Fruit fly (Drosophila melanogaster): ENCODE data around the gene CG17470.

The CG17470 gene

dm6 chr2L:20674718-20675117, 31.7 kb upstream of the CG17470 start:
- TF ChIP-seq CG32121 (GFP tag; IDR thresholded peaks at IDR 0.05) (no peak), rn (GFP tag; IDR thresholded peaks at IDR 0.05) (no peak), CG10348 (GFP tag; IDR thresholded peaks at IDR 0.05) (no peak), Ets98B (GFP tag; IDR thresholded peaks at IDR 0.05) (no peak), CG13204 (GFP tag; optimal IDR thresholded peaks at IDR 0.05) (no peak), CG12605 (GFP tag; IDR thresholded peaks at IDR 0.05) (no peak), fd96Ca (GFP tag; IDR thresholded peaks at IDR 0.05) (no peak), CG8301 (tag; optimal IDR thresholded peaks at IDR 0.05) (no peak), CG15710 (tag; optimal IDR thresholded peaks at IDR 0.05) (no peak), Pif1A (GFP tag; optimal IDR thresholded peaks at IDR 0.05) (no peak), D1 (tag; optimal IDR thresholded peaks at IDR 0.05) (no peak), CG17806 (tag; optimal IDR thresholded peaks at IDR 0.05) (no peak)

- TF ChIP-seq CG8159 (tag; optimal IDR thresholded peaks at IDR 0.05): no peak
- TF ChIP-seq CG8301 (tag; optimal IDR thresholded peaks at IDR 0.05): no peak
- no peak for TF ChIP-seq rn (GFP tag; IDR thresholded peaks at IDR 0.05)
- no peak for TF ChIP-seq CG13204 (GFP tag; optimal IDR thresholded peaks at IDR 0.05)
- TF ChIP-seq Pif1B (GFP tag; optimal IDR thresholded peaks at IDR 0.05): no peak
- no peak for TF ChIP-seq CG12605 (GFP tag; IDR thresholded peaks at IDR 0.05)
- TF ChIP-seq CG9948 (tag; optimal IDR thresholded peaks at IDR 0.05): no peak
- TF ChIP-seq CG4496 (GFP tag; IDR thresholded peaks at IDR 0.05): no peak
- no peak for TF ChIP-seq CG10348 (GFP tag; IDR thresholded peaks at IDR 0.05)
- peak; percentile 17 for TF ChIP-seq EcR (GFP tag; optimal IDR thresholded peaks at IDR 0.05)
- TF ChIP-seq CG32121 (GFP tag; IDR thresholded peaks at IDR 0.05): 0 out of 2 replicates have a peak, but pooled peaks have one; percentile 24
These were observed 30.9 kb upstream of the CG17470 start for dm6 chr2L:20673737-20674461.

- TF ChIP-seq Ets98B (GFP tag; IDR thresholded peaks at IDR 0.05) (0 out of 2 replicates have a peak, but pooled peaks have one; percentile 15), gl (tag; optimal IDR thresholded peaks at IDR 0.05) (no peak)
These were observed 28.2 kb upstream of the CG17470 start for dm6 chr2L:20671212-20671611.

dm6 chr2L:20664428-20664827, 21.4 kb upstream of the CG17470 start:
- TF ChIP-seq CG9948 (tag; optimal IDR thresholded peaks at IDR 0.05) (no peak), gl (tag; optimal IDR thresholded peaks at IDR 0.05) (no peak), fd96Ca (GFP tag; IDR thresholded peaks at IDR 0.05) (no peak; the same call in 2 of the 3 replicates), CG4496 (GFP tag; IDR thresholded peaks at IDR 0.05) (no peak), CG12605 (GFP tag; IDR thresholded peaks at IDR 0.05) (no peak), CG17806 (tag; optimal IDR thresholded peaks at IDR 0.05) (no peak), CG32121 (GFP tag; IDR thresholded peaks at IDR 0.05) (no peak), CG8301 (tag; optimal IDR thresholded peaks at IDR 0.05) (no peak), rn (GFP tag; IDR thresholded peaks at IDR 0.05) (no peak), Ets98B (GFP tag; IDR thresholded peaks at IDR 0.05) (no peak)

dm6 chr2L:20661071-20661470, 18.0 kb upstream of the CG17470 start:
- TF ChIP-seq CG4496 (GFP tag; IDR thresholded peaks at IDR 0.05) (peak; percentile 36; the same call in 1 of the 3 replicates), CG10348 (GFP tag; IDR thresholded peaks at IDR 0.05) (no peak), Ets98B (GFP tag; IDR thresholded peaks at IDR 0.05) (peak; percentile 28; the same call in 1 of the 2 replicates)

dm6 chr2L:20656110-20656509, 13.1 kb upstream of the CG17470 start, which contains the start of the genes brun and CG2614:
brun (minus strand) TSS chr2L:20656178.
CG2614 (plus strand) TSS chr2L:20656426.
- TF ChIP-seq CG34367 (tag; optimal IDR thresholded peaks at IDR 0.05) (no peak), CG17806 (tag; optimal IDR thresholded peaks at IDR 0.05) (peak; percentile 22), CG32121 (GFP tag; IDR thresholded peaks at IDR 0.05) (peak; percentile 60), fd96Ca (GFP tag; IDR thresholded peaks at IDR 0.05) (peak; percentile 8; the same call in 1 of the 3 replicates), CG8159 (tag; optimal IDR thresholded peaks at IDR 0.05) (no peak), CG15710 (tag; optimal IDR thresholded peaks at IDR 0.05) (peak; percentile 37), Ets98B (GFP tag; IDR thresholded peaks at IDR 0.05) (peak; percentile 45), EcR (GFP tag; optimal IDR thresholded peaks at IDR 0.05) (peak; percentile 79)

dm6 chr2L:20649891-20650290, 6.8 kb upstream of the CG17470 start, which contains the start of gene CG2611:
CG2611 (plus strand) TSS chr2L:20650189.
- TF ChIP-seq CG10348 (GFP tag; IDR thresholded peaks at IDR 0.05): no peak
- peak; percentile 28; the same call in 1 of the 2 replicates for TF ChIP-seq Ets98B (GFP tag; IDR thresholded peaks at IDR 0.05)
- no peak for TF ChIP-seq fd96Ca (GFP tag; IDR thresholded peaks at IDR 0.05)
- TF ChIP-seq EcR (GFP tag; optimal IDR thresholded peaks at IDR 0.05): no peak
- TF ChIP-seq CG14655 (GFP tag; optimal IDR thresholded peaks at IDR 0.05): no peak
- no peak for TF ChIP-seq CG34367 (tag; optimal IDR thresholded peaks at IDR 0.05)
- TF ChIP-seq D1 (tag; optimal IDR thresholded peaks at IDR 0.05): no peak
- TF ChIP-seq CG8301 (tag; optimal IDR thresholded peaks at IDR 0.05): no peak
- peak; percentile 41 for TF ChIP-seq CG15710 (tag; optimal IDR thresholded peaks at IDR 0.05)
- 0 out of 2 replicates have a peak, but pooled peaks have one; percentile 11 for TF ChIP-seq CG12605 (GFP tag; IDR thresholded peaks at IDR 0.05)
- TF ChIP-seq CG4496 (GFP tag; IDR thresholded peaks at IDR 0.05): no peak
- no peak for TF ChIP-seq CG9948 (tag; optimal IDR thresholded peaks at IDR 0.05)
- TF ChIP-seq rn (GFP tag; IDR thresholded peaks at IDR 0.05): no peak
- no peak; the same call in 1 of the 2 replicates for TF ChIP-seq CG32121 (GFP tag; IDR thresholded peaks at IDR 0.05)
- no peak for TF ChIP-seq Pif1B (GFP tag; optimal IDR thresholded peaks at IDR 0.05)
- no peak for TF ChIP-seq Pif1A (GFP tag; optimal IDR thresholded peaks at IDR 0.05)
- TF ChIP-seq CG17806 (tag; optimal IDR thresholded peaks at IDR 0.05): peak; percentile 39
- no peak for TF ChIP-seq CG13204 (GFP tag; optimal IDR thresholded peaks at IDR 0.05)
- TF ChIP-seq Snoo (tag; optimal IDR thresholded peaks at IDR 0.05): peak; percentile 45
- no peak for TF ChIP-seq gl (tag; optimal IDR thresholded peaks at IDR 0.05)
- TF ChIP-seq CG8159 (tag; optimal IDR thresholded peaks at IDR 0.05): no peak
